Fruit fly (Drosophila melanogaster) whole organism: ENCODE measurements around the gene sbr.

Experiments used
- CG8478 ChIP-seq: fragments of >200 bp; optimal IDR thresholded peaks from 2 replicates; lab custom pipeline; 2018; ENCODE audit warnings: inconsistent platforms
- pan ChIP-seq: fragments of >200 bp; optimal IDR thresholded peaks from 2 replicates; lab custom pipeline; 2017
- usp ChIP-seq: fragments of >200 bp; optimal IDR thresholded peaks from 2 replicates; lab custom pipeline; 2017; ENCODE audit warnings: missing biosample characterization, missing genetic modification characterization, mixed read lengths

DNA sequence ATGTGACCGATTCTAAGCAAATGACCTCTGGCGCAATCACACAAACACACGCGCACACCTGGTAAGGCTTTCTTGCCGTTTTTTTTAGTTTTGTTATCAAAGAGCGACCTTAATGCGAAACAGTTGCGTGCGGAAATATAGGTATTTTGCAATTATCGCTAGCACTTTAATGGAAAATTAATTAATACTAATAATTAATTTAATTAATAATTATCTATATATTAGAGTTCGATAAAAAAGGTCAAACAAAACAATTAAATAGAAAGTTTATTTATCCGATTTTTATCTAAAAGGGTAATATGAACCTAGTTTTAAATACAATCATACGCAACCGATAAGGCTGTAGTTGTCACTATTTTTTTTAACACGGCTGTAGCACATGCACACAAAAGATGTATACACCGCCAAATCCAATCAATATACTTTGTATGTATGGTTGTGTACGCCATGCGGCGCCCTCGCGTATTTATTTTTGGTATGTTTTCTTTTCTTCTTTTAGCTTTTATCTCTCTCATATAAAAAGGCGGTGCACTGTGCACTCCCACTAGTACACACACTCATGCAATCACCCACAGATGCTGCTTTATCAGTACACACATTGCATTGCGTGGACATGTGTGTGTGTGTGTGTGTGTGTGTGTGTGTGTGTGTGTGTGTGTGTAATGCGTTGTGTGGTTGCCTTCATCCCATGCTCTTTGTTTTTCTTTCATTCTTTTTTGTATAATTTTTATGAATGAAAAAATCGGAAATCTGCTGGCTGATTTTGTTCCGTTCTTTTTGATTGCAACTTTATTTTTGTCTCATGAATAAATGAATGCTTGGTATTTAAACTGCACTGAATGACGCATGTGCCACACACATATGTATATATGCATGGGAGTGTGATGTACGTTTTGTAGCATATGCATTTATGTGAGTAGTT is 44.2 kb downstream of the sbr start:
- TF ChIP-seq CG8478 (lab: Kevin White, UChicago) = no peak
- no peak for TF ChIP-seq pan (lab: Kevin White, UChicago)
- TF ChIP-seq usp (GFP tag; lab: Kevin White, UChicago) = no peak
